Worm (Caenorhabditis elegans) whole organism, L3 larva: Measurements from ENCODE around the gene F53A9.3.
A peak's percentile ranks its signal among the peaks of the same experiment; 100 is the strongest.

Experiments
- R02D3.7 ChIP-seq: fragments of 150-350 bp; optimal IDR thresholded peaks from 2 replicates; lab custom pipeline; 2014; ENCODE audit warnings: missing biosample characterization, missing genetic modification characterization
- ZK546.5 ChIP-seq: sonication (generic microtip); optimal IDR thresholded peaks from 2 replicates; lab custom pipeline; 2017; ENCODE audit warnings: missing biosample characterization, missing genetic modification characterization
- aly-2 ChIP-seq: fragments of 150-350 bp; optimal IDR thresholded peaks from 2 replicates; lab custom pipeline; 2014; ENCODE audit warnings: missing biosample characterization, missing genetic modification characterization
- ama-1 ChIP-seq: fragments of 150-350 bp; optimal IDR thresholded peaks from 2 replicates; lab custom pipeline; 2018
- ceh-16 ChIP-seq: sonication (generic microtip); optimal IDR thresholded peaks from 2 replicates; lab custom pipeline; 2017; ENCODE audit warnings: missing biosample characterization, missing genetic modification characterization
- ceh-28 ChIP-seq: fragments of 150-350 bp; optimal IDR thresholded peaks from 2 replicates; lab custom pipeline; 2014; ENCODE audit warnings: missing biosample characterization, missing genetic modification reagents, missing genetic modification characterization
- ceh-9 ChIP-seq: sonication (generic microtip); optimal IDR thresholded peaks from 2 replicates; lab custom pipeline; 2018; ENCODE audit warnings: missing biosample characterization, missing genetic modification characterization
- daf-12 ChIP-seq: fragments of 150-350 bp; optimal IDR thresholded peaks from 2 replicates; lab custom pipeline; 2014; ENCODE audit warnings: missing biosample characterization, missing genetic modification reagents, missing genetic modification characterization
- elt-1 ChIP-seq: fragments of 150-350 bp; optimal IDR thresholded peaks from 2 replicates; lab custom pipeline; 2014; ENCODE audit warnings: missing biosample characterization, missing genetic modification characterization
- elt-2 ChIP-seq: sonication (generic microtip); optimal IDR thresholded peaks from 2 replicates; lab custom pipeline; 2016; ENCODE audit warnings: missing genetic modification reagents, mild to moderate bottlenecking, missing genetic modification characterization, missing compliant biosample characterization
- elt-3 ChIP-seq, 3 experiments: fragments of 150-350 bp in 1 of 3; sonication (generic microtip) in 2 of 3; optimal IDR thresholded peaks; 2 replicates in 2 of 3; 4 replicates in 1 of 3; lab custom pipeline; 2014 to 2017; ENCODE audit warnings: missing biosample characterization in 3 of 3, missing genetic modification characterization in 3 of 3
- fkh-10 ChIP-seq: sonication (generic microtip); optimal IDR thresholded peaks from 2 replicates; lab custom pipeline; 2017; ENCODE audit warnings: missing biosample characterization, missing genetic modification reagents, missing genetic modification characterization
- fkh-2 ChIP-seq: fragments of 150-350 bp; optimal IDR thresholded peaks from 2 replicates; lab custom pipeline; 2014; ENCODE audit warnings: missing biosample characterization, missing genetic modification reagents, missing genetic modification characterization
- fos-1 ChIP-seq: fragments of 150-350 bp; optimal IDR thresholded peaks from 2 replicates; lab custom pipeline; 2014; ENCODE audit warnings: missing biosample characterization, missing genetic modification characterization
- hmg-11 ChIP-seq: sonication (generic microtip); optimal IDR thresholded peaks from 2 replicates; lab custom pipeline; 2016; ENCODE audit warnings: missing genetic modification characterization, missing compliant biosample characterization
- jun-1 ChIP-seq: fragments of 150-350 bp; optimal IDR thresholded peaks from 2 replicates; lab custom pipeline; 2014; ENCODE audit warnings: missing biosample characterization, missing genetic modification reagents, missing genetic modification characterization
- lin-15B ChIP-seq: fragments of 150-350 bp; optimal IDR thresholded peaks from 2 replicates; lab custom pipeline; 2014; ENCODE audit warnings: missing biosample characterization, missing genetic modification characterization
- lsy-12 ChIP-seq: sonication (generic microtip); optimal IDR thresholded peaks from 2 replicates; lab custom pipeline; 2016; ENCODE audit warnings: mild to moderate bottlenecking, missing genetic modification characterization, missing compliant biosample characterization
- mml-1 ChIP-seq: fragments of 150-350 bp; sonication (generic microtip); optimal IDR thresholded peaks from 3 replicates; lab custom pipeline; 2014; ENCODE audit warnings: missing biosample characterization, missing genetic modification characterization
- nfya-1 ChIP-seq: sonication (generic microtip); optimal IDR thresholded peaks from 2 replicates; lab custom pipeline; 2017; ENCODE audit warnings: missing genetic modification characterization, mild to moderate bottlenecking, missing compliant biosample characterization, antibody characterized with exemption, moderate library complexity; ENCODE audit not compliant: insufficient read depth
- nhr-25 ChIP-seq: sonication (generic microtip); optimal IDR thresholded peaks from 2 replicates; lab custom pipeline; 2017; ENCODE audit warnings: missing biosample characterization, missing genetic modification characterization
- nhr-28 ChIP-seq: fragments of 150-350 bp; optimal IDR thresholded peaks from 2 replicates; lab custom pipeline; 2014; ENCODE audit warnings: missing biosample characterization, missing genetic modification characterization
- nhr-43 ChIP-seq: sonication (generic microtip); optimal IDR thresholded peaks from 2 replicates; lab custom pipeline; 2016; ENCODE audit warnings: mild to moderate bottlenecking, missing genetic modification characterization, missing compliant biosample characterization; ENCODE audit not compliant: poor library complexity, severe bottlenecking
- nhr-67 ChIP-seq: fragments of 150-350 bp; optimal IDR thresholded peaks from 2 replicates; lab custom pipeline; 2014; ENCODE audit warnings: missing biosample characterization, missing genetic modification characterization
- pqm-1 ChIP-seq: fragments of 150-350 bp; optimal IDR thresholded peaks from 2 replicates; lab custom pipeline; 2017; ENCODE audit warnings: missing biosample characterization, missing genetic modification characterization, inconsistent platforms
- skn-1 ChIP-seq: fragments of 150-350 bp; optimal IDR thresholded peaks from 2 replicates; lab custom pipeline; 2014; ENCODE audit warnings: missing biosample characterization, missing genetic modification characterization
- snpc-4 ChIP-seq: fragments of 150-350 bp; optimal IDR thresholded peaks from 2 replicates; lab custom pipeline; 2014; ENCODE audit warnings: missing biosample characterization, missing genetic modification characterization
- unc-62 ChIP-seq: fragments of 150-350 bp; sonication (generic microtip); optimal IDR thresholded peaks from 4 replicates; lab custom pipeline; 2014; ENCODE audit warnings: missing biosample characterization, missing genetic modification reagents, missing genetic modification characterization
- zag-1 ChIP-seq: fragments of 150-350 bp; optimal IDR thresholded peaks from 2 replicates; lab custom pipeline; 2014; ENCODE audit warnings: missing biosample characterization, missing genetic modification characterization
- ztf-11 ChIP-seq: fragments of 150-350 bp; optimal IDR thresholded peaks from 2 replicates; lab custom pipeline; 2014; ENCODE audit warnings: missing biosample characterization, missing genetic modification characterization
- ztf-4 ChIP-seq: fragments of 150-350 bp; optimal IDR thresholded peaks from 2 replicates; lab custom pipeline; 2014; ENCODE audit warnings: missing biosample characterization, missing genetic modification characterization

Gene F53A9.3

DNA sequence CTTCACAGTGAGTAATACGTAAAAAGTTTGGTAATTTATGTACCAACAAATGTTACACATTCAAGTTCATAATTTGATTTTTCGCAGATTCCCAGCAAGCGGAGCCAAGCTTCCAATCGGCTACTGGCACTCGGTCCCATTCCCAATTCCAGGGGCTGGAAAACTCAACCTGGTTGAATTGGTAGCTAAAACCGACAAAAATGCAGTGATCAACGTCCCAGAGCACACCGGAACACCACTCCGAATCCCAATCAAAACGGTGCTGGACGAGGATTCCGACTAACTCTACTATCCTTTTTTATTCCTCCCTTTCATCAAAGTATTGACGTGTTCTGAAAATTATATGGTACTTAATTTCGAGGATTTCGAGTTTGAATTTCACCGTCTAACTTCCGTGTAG is 30.8 kb upstream of the F53A9.3 start:
- TF ChIP-seq ztf-11 (no peak), ZK546.5 (tag; lab: Kevin White, UChicago) (no peak), lsy-12 (tag; lab: Kevin White, UChicago) (no peak), ceh-9 (tag; lab: Kevin White, UChicago) (no peak), fkh-2 (no peak), hmg-11 (tag; lab: Kevin White, UChicago) (no peak), nhr-67 (tag; lab: Kevin White, UChicago) (no peak), fos-1 (no peak)

- TF ChIP-seq elt-2 (tag; lab: Kevin White, UChicago), result peak; percentile 7
- TF ChIP-seq pqm-1 (tag; lab: Kevin White, UChicago), result peak; percentile 39
- no peak for TF ChIP-seq aly-2 (tag; lab: Kevin White, UChicago)
Measured at ce11 chrX:8677873-8678272, 30.3 kb upstream of the F53A9.3 start.

ce11 chrX:8681600-8681999 is 26.6 kb upstream of the F53A9.3 start, which contains the start of gene K09E2.1:
Gene K09E2.1 (plus strand): TSS chrX:8681900.
- no peak for TF ChIP-seq daf-12
- TF ChIP-seq fkh-10 (GFP tag; lab: Kevin White, UChicago), result no peak
- no peak for TF ChIP-seq elt-1 (tag; lab: Kevin White, UChicago)
- TF ChIP-seq ceh-9 (tag; lab: Kevin White, UChicago), result no peak
- TF ChIP-seq R02D3.7 (tag; lab: Kevin White, UChicago), result no peak
- no peak for TF ChIP-seq unc-62 (GFP tag; lab: Kevin White, UChicago)
- no peak for TF ChIP-seq ama-1

DNA sequence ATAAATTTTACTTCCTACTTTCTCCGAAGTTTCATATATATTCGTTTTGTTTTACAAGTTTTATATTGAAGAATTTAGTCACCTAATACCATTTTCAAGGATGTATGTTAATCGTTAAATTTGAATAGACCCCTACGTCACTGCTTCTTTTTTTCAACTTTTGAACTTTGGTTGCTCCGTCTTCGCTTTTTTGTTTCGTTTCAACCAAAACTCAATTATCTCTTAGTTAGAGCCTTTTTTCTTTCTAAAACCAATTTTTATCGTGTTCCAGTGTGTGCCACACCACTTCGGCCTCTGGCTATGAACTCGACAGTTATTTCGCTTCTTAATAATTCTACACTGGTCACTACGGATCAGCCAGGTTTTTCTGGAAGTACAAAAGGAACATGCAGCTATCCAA is 10.6 kb upstream of the F53A9.3 start, which contains the start of gene frpr-8:
Gene frpr-8, plus strand, starts transcription at position 301 of the 400 bp plus-strand sequence.
- TF ChIP-seq hmg-11 (tag; lab: Kevin White, UChicago), result no peak
- no peak for TF ChIP-seq aly-2 (tag; lab: Kevin White, UChicago)
- TF ChIP-seq ZK546.5 (tag; lab: Kevin White, UChicago), result no peak
- no peak for TF ChIP-seq nhr-28 (tag; lab: Kevin White, UChicago)
- no peak for TF ChIP-seq snpc-4 (tag; lab: Kevin White, UChicago)
- TF ChIP-seq zag-1 (tag; lab: Kevin White, UChicago), result no peak
- no peak for TF ChIP-seq skn-1 (tag; lab: Kevin White, UChicago)
- no peak for TF ChIP-seq unc-62 (GFP tag; lab: Kevin White, UChicago)
- no peak for TF ChIP-seq ceh-16 (tag; lab: Kevin White, UChicago)
- no peak for TF ChIP-seq nhr-43 (tag; lab: Kevin White, UChicago)
- TF ChIP-seq elt-2 (tag; lab: Kevin White, UChicago), result no peak
- no peak for TF ChIP-seq lin-15B (tag; lab: Kevin White, UChicago)
- no peak for TF ChIP-seq R02D3.7 (tag; lab: Kevin White, UChicago)
- TF ChIP-seq ceh-28 (tag; lab: Kevin White, UChicago), result no peak
- TF ChIP-seq ztf-4 (tag; lab: Kevin White, UChicago), result no peak
- TF ChIP-seq fkh-10 (GFP tag; lab: Kevin White, UChicago), result no peak
- TF ChIP-seq pqm-1 (tag; lab: Kevin White, UChicago), result no peak
- TF ChIP-seq, all 47 proteins: peak for 0

DNA sequence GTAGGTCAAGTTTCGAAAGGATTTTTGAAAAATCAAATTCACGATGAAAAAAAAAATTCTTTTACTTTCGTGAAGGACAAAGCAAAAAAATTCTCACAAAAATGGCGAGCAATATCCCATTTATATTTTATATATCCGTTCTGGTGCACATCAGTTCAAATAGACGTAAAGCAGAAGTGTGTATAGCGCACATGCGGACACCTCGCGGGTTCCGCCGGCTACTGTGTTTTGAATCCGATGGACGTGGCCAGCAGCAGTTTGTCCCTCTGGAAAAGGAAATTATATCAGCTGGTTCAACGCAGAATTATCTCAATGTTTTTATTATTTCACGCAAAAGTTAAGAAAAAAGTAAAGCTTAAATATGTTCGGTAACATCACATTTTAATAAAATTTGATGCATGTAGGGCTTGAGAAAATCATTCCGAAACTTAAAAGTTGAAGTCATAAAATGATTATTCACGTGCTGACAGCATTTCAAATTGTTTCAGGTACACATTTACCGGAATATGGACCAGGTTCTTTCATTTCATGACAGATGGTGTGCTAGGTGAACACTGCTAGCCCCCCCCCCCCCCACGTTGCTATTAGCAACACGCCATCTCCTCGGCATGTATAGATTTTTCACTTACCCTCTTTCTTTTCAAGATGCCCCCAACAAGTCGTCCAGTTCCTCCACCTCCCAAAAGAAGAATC is 4.3 kb upstream of the F53A9.3 start, which contains the start of gene jbts-14:
Gene jbts-14, plus strand, starts transcription at position 643 of the 693 bp plus-strand sequence.
- TF ChIP-seq ceh-28 (tag; lab: Kevin White, UChicago), result no peak
- no peak for TF ChIP-seq nhr-25 (tag; lab: Kevin White, UChicago)
- TF ChIP-seq snpc-4 (tag; lab: Kevin White, UChicago), result peak; percentile 30
- TF ChIP-seq, all 47 proteins: peak for 1

- TF ChIP-seq lin-15B (tag; lab: Kevin White, UChicago) (no peak), ceh-16 (tag; lab: Kevin White, UChicago) (no peak), hmg-11 (tag; lab: Kevin White, UChicago) (no peak), aly-2 (tag; lab: Kevin White, UChicago) (no peak), snpc-4 (tag; lab: Kevin White, UChicago) (no peak), elt-2 (tag; lab: Kevin White, UChicago) (no peak), nhr-25 (tag; lab: Kevin White, UChicago) (no peak), nhr-67 (tag; lab: Kevin White, UChicago) (no peak), elt-3 (tag; optimal IDR thresholded peaks at IDR 0.05; lab: Kevin White, UChicago) (no peak), nfya-1 (tag; lab: Kevin White, UChicago) (no peak), mml-1 (no peak), nhr-43 (tag; lab: Kevin White, UChicago) (no peak), jun-1 (tag; lab: Kevin White, UChicago) (no peak)
- TF ChIP-seq, all 47 proteins: peak for 0
Measured at ce11 chrX:8704830-8705229, 3.3 kb upstream of the F53A9.3 start.
